Worm (Caenorhabditis elegans): ENCODE measurements around the gene E02H1.1.

DNA sequence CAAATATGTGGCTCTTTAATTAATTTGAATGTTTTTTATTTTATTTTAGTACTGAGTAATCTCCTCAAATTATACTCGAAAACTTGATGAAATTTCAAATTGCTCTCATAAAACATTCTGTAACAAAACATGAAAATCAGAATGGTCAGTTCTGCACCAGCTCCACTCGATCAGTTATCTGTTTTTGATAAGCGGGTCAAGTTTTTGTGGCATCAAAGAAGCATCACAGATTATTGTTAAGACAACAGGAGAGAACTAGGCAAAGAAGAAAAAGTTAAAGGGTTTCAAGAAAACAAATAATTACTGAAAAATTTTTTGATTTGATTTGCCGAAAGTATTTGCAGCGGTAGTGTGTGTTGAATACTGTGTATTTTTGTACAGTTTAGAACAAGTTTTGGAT, 16.2 kb upstream of the E02H1.1 start:
- no peak for TF ChIP-seq hmg-4 (GFP tag; optimal IDR thresholded peaks at IDR 0.05)
- TF ChIP-seq ama-1 (optimal IDR thresholded peaks at IDR 0.05), result no peak
- TF ChIP-seq tbx-11 (GFP tag; IDR thresholded peaks at IDR 0.05), result no peak
- TF ChIP-seq pes-1 (GFP tag; IDR thresholded peaks at IDR 0.05), result no peak
